Fruit fly (Drosophila melanogaster): ENCODE results near the gene CG14841.

CG14841 gene

DNA sequence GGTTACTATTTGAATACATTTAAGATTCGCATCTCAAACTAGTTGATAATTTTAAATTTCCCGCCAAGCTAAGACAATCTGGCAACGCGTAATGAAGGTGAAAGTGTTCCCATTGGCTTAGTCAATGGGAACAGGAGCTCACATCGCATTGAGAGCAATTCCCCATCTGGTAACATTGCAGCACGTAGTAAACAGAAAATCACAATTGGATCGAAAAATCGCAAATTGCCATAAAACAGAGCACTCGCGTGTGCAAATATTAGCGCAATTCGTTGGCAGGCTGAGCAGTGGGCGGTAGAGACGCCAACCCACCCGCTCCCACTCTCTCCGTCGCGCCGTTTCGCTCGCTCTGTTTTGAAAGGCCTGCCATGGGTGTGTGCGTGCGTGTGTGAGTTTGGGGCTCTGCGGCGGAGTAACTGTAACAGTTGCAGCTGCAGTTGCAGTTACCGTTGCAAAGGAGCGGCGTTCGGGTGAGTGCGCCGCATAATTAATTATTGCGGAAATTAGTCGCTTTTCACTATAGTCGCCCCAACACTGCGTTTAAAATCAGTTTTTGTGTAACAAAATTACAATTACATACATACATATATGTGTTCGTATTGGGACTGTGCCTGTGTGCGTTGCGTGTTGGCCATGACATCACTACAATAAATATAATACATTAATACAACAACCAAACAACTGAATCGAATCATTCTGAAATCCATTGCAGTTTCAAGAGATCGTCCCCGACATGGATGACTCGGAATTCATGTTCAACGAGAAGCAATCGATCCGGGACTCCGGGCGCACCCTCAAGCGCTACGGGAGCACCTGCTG is 36.1 kb upstream of the CG14841 start (continued):
- TF ChIP-seq toy (GFP tag; IDR thresholded peaks at IDR 0.05), result no peak
- no peak for TF ChIP-seq hb (GFP tag; IDR thresholded peaks at IDR 0.05; ENCODE audit: partially characterized antibody)
- TF ChIP-seq CTCF (GFP tag; optimal IDR thresholded peaks at IDR 0.05), result no peak
- no peak for TF ChIP-seq Oli (tag; optimal IDR thresholded peaks at IDR 0.05)
- no peak for TF ChIP-seq eve (GFP tag; optimal IDR thresholded peaks at IDR 0.05)
- TF ChIP-seq Ada2b (GFP tag; IDR thresholded peaks at IDR 0.05), result no peak
- TF ChIP-seq BtbVII (GFP tag; optimal IDR thresholded peaks at IDR 0.05), result no peak
- no peak for TF ChIP-seq ems (GFP tag; optimal IDR thresholded peaks at IDR 0.05)
- TF ChIP-seq Gug (GFP tag; IDR thresholded peaks at IDR 0.05), result no peak
- no peak for TF ChIP-seq Mes4 (GFP tag; optimal IDR thresholded peaks at IDR 0.05)
- TF ChIP-seq abd-A (tag; optimal IDR thresholded peaks at IDR 0.05), result no peak
- TF ChIP-seq Lim3 (GFP tag; IDR thresholded peaks at IDR 0.05), result no peak
- TF ChIP-seq CG4820 (GFP tag; optimal IDR thresholded peaks at IDR 0.05), result no peak
- TF ChIP-seq CG1602 (GFP tag; optimal IDR thresholded peaks at IDR 0.05), result no peak
- no peak for TF ChIP-seq Oaz (GFP tag; IDR thresholded peaks at IDR 0.05)
- TF ChIP-seq zfh1 (GFP tag; IDR thresholded peaks at IDR 0.05), result no peak
- TF ChIP-seq Dbx (GFP tag; IDR thresholded peaks at IDR 0.05), result no peak
- no peak for TF ChIP-seq CG9817 (tag; optimal IDR thresholded peaks at IDR 0.05)
- TF ChIP-seq NC2α (GFP tag; optimal IDR thresholded peaks at IDR 0.05), result no peak
- TF ChIP-seq tin (GFP tag; optimal IDR thresholded peaks at IDR 0.05), result no peak
- TF ChIP-seq ind (GFP tag; optimal IDR thresholded peaks at IDR 0.05), result no peak
- TF ChIP-seq tio (GFP tag; optimal IDR thresholded peaks at IDR 0.05), result no peak
- peak; percentile 29 for TF ChIP-seq BEAF-32 (GFP tag; optimal IDR thresholded peaks at IDR 0.05)
- no peak for TF ChIP-seq Bdp1 (GFP tag; optimal IDR thresholded peaks at IDR 0.05)
- TF ChIP-seq Neu2 (GFP tag; optimal IDR thresholded peaks at IDR 0.05; ENCODE audit: borderline replicate concordance), result no peak
- TF ChIP-seq chif (GFP tag; optimal IDR thresholded peaks at IDR 0.05), result no peak
- peak; percentile 56 for TF ChIP-seq gfzf (GFP tag; optimal IDR thresholded peaks at IDR 0.05)
- TF ChIP-seq CG10979 (tag; optimal IDR thresholded peaks at IDR 0.05), result peak; percentile 3
- no peak for TF ChIP-seq gce (GFP tag; IDR thresholded peaks at IDR 0.05)
- TF ChIP-seq tna (GFP tag; IDR thresholded peaks at IDR 0.05; ENCODE audit: partially characterized antibody), result no peak
- no peak for TF ChIP-seq eyg (GFP tag; optimal IDR thresholded peaks at IDR 0.05)
- TF ChIP-seq cad (GFP tag; optimal IDR thresholded peaks at IDR 0.05), result no peak
- TF ChIP-seq bigmax (GFP tag; optimal IDR thresholded peaks at IDR 0.05), result no peak
- TF ChIP-seq Ptx1 (GFP tag; IDR thresholded peaks at IDR 0.05), result no peak
- TF ChIP-seq Dll (GFP tag; IDR thresholded peaks at IDR 0.05; ENCODE audit: partially characterized antibody), result peak; percentile 60; the same call in 1 of the 4 replicates
- TF ChIP-seq chn (GFP tag; optimal IDR thresholded peaks at IDR 0.05), result no peak
- TF ChIP-seq dati (GFP tag; IDR thresholded peaks at IDR 0.05), result no peak
- no peak for TF ChIP-seq gcm (GFP tag; optimal IDR thresholded peaks at IDR 0.05)
- TF ChIP-seq CG2875 (GFP tag; optimal IDR thresholded peaks at IDR 0.05), result no peak
- TF ChIP-seq Lpt (GFP tag; optimal IDR thresholded peaks at IDR 0.05), result no peak
- TF ChIP-seq CG12155 (GFP tag; optimal IDR thresholded peaks at IDR 0.05), result no peak
- TF ChIP-seq emc (GFP tag; optimal IDR thresholded peaks at IDR 0.05), result no peak
- peak; percentile 93 for TF ChIP-seq E2f2 (GFP tag; IDR thresholded peaks at IDR 0.05)
- peak; percentile 34 for TF ChIP-seq CG15514 (GFP tag; optimal IDR thresholded peaks at IDR 0.05)
- TF ChIP-seq ato (GFP tag; IDR thresholded peaks at IDR 0.05; ENCODE audit: partially characterized antibody), result no peak
- TF ChIP-seq knrl (GFP tag; IDR thresholded peaks at IDR 0.05; ENCODE audit: partially characterized antibody), result 0 out of 3 replicates have a peak, but pooled peaks have one; percentile 23
- no peak for TF ChIP-seq Max (GFP tag; optimal IDR thresholded peaks at IDR 0.05)
- TF ChIP-seq Awh (GFP tag; IDR thresholded peaks at IDR 0.05), result no peak
- TF ChIP-seq CG12299 (tag; optimal IDR thresholded peaks at IDR 0.05), result no peak
- peak; percentile 86 for TF ChIP-seq Elba2 (GFP tag; optimal IDR thresholded peaks at IDR 0.05)
- no peak for TF ChIP-seq CG31365 (tag; optimal IDR thresholded peaks at IDR 0.05)

Measured in whole organism, embryonic.